Worm (Caenorhabditis elegans): Measurements from ENCODE around the gene ZK1128.1.

- TF ChIP-seq pag-3 (tag; optimal IDR thresholded peaks at IDR 0.05; ENCODE audit: borderline replicate concordance), result no peak
- no peak for TF ChIP-seq pqm-1 (tag; optimal IDR thresholded peaks at IDR 0.05)
- TF ChIP-seq tbx-2 (tag; optimal IDR thresholded peaks at IDR 0.05), result peak; percentile 86
- TF ChIP-seq rnt-1 (tag; optimal IDR thresholded peaks at IDR 0.05), result peak; percentile 15
- TF ChIP-seq unc-86 (tag; optimal IDR thresholded peaks at IDR 0.05), result peak; percentile 14
- TF ChIP-seq ceh-18 (tag; optimal IDR thresholded peaks at IDR 0.05), result no peak
These were observed 50.4 kb downstream of the ZK1128.1 start, which contains the start of gene ekl-6 for ce11 chrIII:10064140-10064539.
